Worm (Caenorhabditis elegans) whole organism, L4 larva: ENCODE measurements around the gene F46C5.1.

Experiments
- F10B5.3 ChIP-seq: sonication (generic microtip); optimal IDR thresholded peaks from 2 replicates; lab custom pipeline; 2016; ENCODE audit warnings: mild to moderate bottlenecking, missing genetic modification characterization, missing compliant biosample characterization
- F26F4.8 ChIP-seq: fragments of 200-800 bp; sonication (Bioruptor generic); conservative IDR thresholded peaks from 2 replicates; pipeline ENCODE4 v1.3.6; 2022; ENCODE audit warnings: missing genetic modification characterization, missing compliant biosample characterization
- F37D6.2 ChIP-seq: sonication (generic microtip); optimal IDR thresholded peaks from 2 replicates; lab custom pipeline; 2016; ENCODE audit warnings: mild to moderate bottlenecking, missing genetic modification characterization, missing compliant biosample characterization
- F44E2.7 ChIP-seq: fragments of 200-800 bp; sonication (Bioruptor generic); IDR thresholded peaks from 2 replicates; pipeline ENCODE4 v2.1.2; 2022; ENCODE audit warnings: missing genetic modification characterization, missing compliant biosample characterization
- F49E8.2 ChIP-seq: sonication (generic microtip); optimal IDR thresholded peaks from 2 replicates; lab custom pipeline; 2016; ENCODE audit warnings: missing compliant biosample characterization, mild to moderate bottlenecking, missing genetic modification characterization, borderline replicate concordance
- T20F7.1 ChIP-seq: fragments of 200-800 bp; sonication (Bioruptor generic); optimal IDR thresholded peaks from 2 replicates; lab custom pipeline; 2018; ENCODE audit warnings: mild to moderate bottlenecking, missing genetic modification characterization, missing compliant biosample characterization
- Y5F2A.4 ChIP-seq: fragments of 200-800 bp; sonication (Bioruptor generic); optimal IDR thresholded peaks from 2 replicates; lab custom pipeline; 2018; ENCODE audit warnings: mild to moderate bottlenecking, missing genetic modification characterization, missing compliant biosample characterization
- ZK337.2 ChIP-seq: fragments of 200-800 bp; sonication (Bioruptor generic); IDR thresholded peaks from 2 replicates; pipeline ENCODE4 v1.3.6; 2022; ENCODE audit warnings: missing genetic modification reagents, missing genetic modification characterization, missing compliant biosample characterization
- aha-1 ChIP-seq: fragments of 150-350 bp; peaks from one replicate; lab custom pipeline; 2014; ENCODE audit warnings: missing biosample characterization, missing genetic modification characterization
- attf-4 ChIP-seq: sonication (generic microtip); optimal IDR thresholded peaks from 3 replicates; lab custom pipeline; 2017; ENCODE audit warnings: missing biosample characterization, missing genetic modification characterization
- ceh-20 ChIP-seq: fragments of 200-800 bp; sonication (Bioruptor generic); IDR thresholded peaks from 2 replicates; pipeline ENCODE4 v1.3.6; 2022; ENCODE audit warnings: missing genetic modification reagents, missing genetic modification characterization, missing compliant biosample characterization
- ctbp-1 ChIP-seq: fragments of 200-800 bp; sonication (Bioruptor generic); IDR thresholded peaks from 2 replicates; pipeline ENCODE4 v1.3.6; 2022; ENCODE audit warnings: missing genetic modification reagents, missing genetic modification characterization, missing compliant biosample characterization
- daf-8 ChIP-seq: fragments of 200-800 bp; sonication (Bioruptor generic); IDR thresholded peaks from 2 replicates; pipeline ENCODE4 v1.3.6; 2022; ENCODE audit warnings: missing genetic modification characterization, missing compliant biosample characterization
- dmd-8 ChIP-seq: fragments of 200-800 bp; sonication (Bioruptor generic); IDR thresholded peaks from 2 replicates; pipeline ENCODE4 v1.3.6; 2022; ENCODE audit warnings: missing genetic modification characterization, missing compliant biosample characterization
- duxl-1 ChIP-seq: sonication (generic microtip); optimal IDR thresholded peaks from 2 replicates; lab custom pipeline; 2016; ENCODE audit warnings: mild to moderate bottlenecking, missing genetic modification characterization, moderate library complexity, missing compliant biosample characterization; ENCODE audit not compliant: poor library complexity
- egl-27 ChIP-seq: sonication (generic microtip); optimal IDR thresholded peaks from 3 replicates; lab custom pipeline; 2017; ENCODE audit warnings: missing biosample characterization, missing genetic modification reagents, missing genetic modification characterization
- egl-43 ChIP-seq: fragments of 200-800 bp; sonication (Bioruptor generic); IDR thresholded peaks from 2 replicates; pipeline ENCODE4 v1.3.6; 2022; ENCODE audit warnings: missing genetic modification reagents, missing genetic modification characterization, missing compliant biosample characterization
- fkh-10 ChIP-seq: fragments of 150-350 bp; optimal IDR thresholded peaks from 2 replicates; lab custom pipeline; 2014; ENCODE audit warnings: missing biosample characterization, missing genetic modification reagents, missing genetic modification characterization
- fos-1 ChIP-seq: fragments of 150-350 bp; optimal IDR thresholded peaks from 2 replicates; lab custom pipeline; 2014; ENCODE audit warnings: missing biosample characterization, missing genetic modification characterization
- gei-8 ChIP-seq: fragments of 200-800 bp; sonication (Bioruptor generic); optimal IDR thresholded peaks from 2 replicates; lab custom pipeline; 2018; ENCODE audit warnings: mild to moderate bottlenecking, missing genetic modification characterization, missing compliant biosample characterization
- lin-1 ChIP-seq: fragments of 200-800 bp; sonication (Bioruptor generic); IDR thresholded peaks from 2 replicates; pipeline ENCODE4 v1.3.6; 2022; ENCODE audit warnings: missing genetic modification reagents, missing genetic modification characterization, missing compliant biosample characterization
- lin-15B ChIP-seq: fragments of 150-350 bp; sonication (generic microtip); optimal IDR thresholded peaks from 3 replicates; lab custom pipeline; 2014; ENCODE audit warnings: missing biosample characterization, missing genetic modification characterization
- lin-38 ChIP-seq: fragments of 200-800 bp; sonication (Bioruptor generic); IDR thresholded peaks from 2 replicates; pipeline ENCODE4 v1.3.6; 2022; ENCODE audit warnings: missing genetic modification reagents, missing genetic modification characterization, missing compliant biosample characterization
- lin-39 ChIP-seq: fragments of 150-350 bp; optimal IDR thresholded peaks from 2 replicates; lab custom pipeline; 2014; ENCODE audit warnings: missing biosample characterization, missing genetic modification reagents, missing genetic modification characterization
- lsy-2 ChIP-seq, 2 experiments: fragments of 150-350 bp in 1 of 2; sonication (generic microtip) in 1 of 2; optimal IDR thresholded peaks; 2 replicates each; lab custom pipeline; 2014 to 2017; ENCODE audit warnings: missing biosample characterization in 2 of 2, missing genetic modification characterization in 2 of 2
- mdl-1 ChIP-seq, 2 experiments: fragments of 150-350 bp in 1 of 2; sonication (generic microtip) in 1 of 2; optimal IDR thresholded peaks; 2 replicates each; lab custom pipeline; 2014 to 2017; ENCODE audit warnings: missing biosample characterization in 2 of 2, missing genetic modification characterization in 2 of 2
- mdt-29 ChIP-seq: fragments of 200-800 bp; sonication (Bioruptor generic); IDR thresholded peaks from 2 replicates; pipeline ENCODE4 v1.3.6; 2022; ENCODE audit warnings: missing genetic modification reagents, missing genetic modification characterization, missing compliant biosample characterization
- mep-1 ChIP-seq: fragments of 150-350 bp; sonication (generic microtip); optimal IDR thresholded peaks from 3 replicates; lab custom pipeline; 2014; ENCODE audit warnings: missing biosample characterization, missing genetic modification characterization
- mxl-3 ChIP-seq: fragments of 200-800 bp; sonication (Bioruptor generic); optimal IDR thresholded peaks from 2 replicates; lab custom pipeline; 2018; ENCODE audit warnings: mild to moderate bottlenecking, missing genetic modification characterization, missing compliant biosample characterization
- nhr-10 ChIP-seq: fragments of 150-350 bp; optimal IDR thresholded peaks from 2 replicates; lab custom pipeline; 2014; ENCODE audit warnings: missing biosample characterization, missing genetic modification characterization
- nhr-102 ChIP-seq: sonication (generic microtip); optimal IDR thresholded peaks from 2 replicates; lab custom pipeline; 2016; ENCODE audit warnings: mild to moderate bottlenecking, missing genetic modification characterization, moderate library complexity, missing compliant biosample characterization
- nhr-11 ChIP-seq: fragments of 150-350 bp; optimal IDR thresholded peaks from 2 replicates; lab custom pipeline; 2014; ENCODE audit warnings: missing biosample characterization, missing genetic modification characterization
- nhr-237 ChIP-seq: sonication (generic microtip); optimal IDR thresholded peaks from 2 replicates; lab custom pipeline; 2017; ENCODE audit warnings: missing biosample characterization, missing genetic modification characterization
- nhr-25 ChIP-seq: sonication (generic microtip); optimal IDR thresholded peaks from 2 replicates; lab custom pipeline; 2017; ENCODE audit warnings: missing genetic modification characterization, mild to moderate bottlenecking, missing compliant biosample characterization, antibody characterized with exemption, moderate library complexity, borderline replicate concordance; ENCODE audit not compliant: insufficient read depth
- nhr-28 ChIP-seq: fragments of 150-350 bp; optimal IDR thresholded peaks from 2 replicates; lab custom pipeline; 2014; ENCODE audit warnings: missing biosample characterization, missing genetic modification characterization
- nhr-41 ChIP-seq: fragments of 200-800 bp; sonication (Bioruptor generic); IDR thresholded peaks from 2 replicates; pipeline ENCODE4 v1.3.6; 2022; ENCODE audit warnings: missing genetic modification reagents, missing genetic modification characterization, missing compliant biosample characterization
- nhr-42 ChIP-seq: fragments of 200-800 bp; sonication (Bioruptor generic); IDR thresholded peaks from 2 replicates; pipeline ENCODE4 v1.3.6; 2022; ENCODE audit warnings: missing genetic modification characterization, missing compliant biosample characterization
- nhr-48 ChIP-seq: sonication (generic microtip); optimal IDR thresholded peaks from 2 replicates; lab custom pipeline; 2016; ENCODE audit warnings: mild to moderate bottlenecking, missing genetic modification characterization, missing compliant biosample characterization
- nhr-76 ChIP-seq: fragments of 150-350 bp; optimal IDR thresholded peaks from 2 replicates; lab custom pipeline; 2014; ENCODE audit warnings: missing biosample characterization, missing genetic modification characterization
- nhr-77 ChIP-seq: fragments of 150-350 bp; optimal IDR thresholded peaks from 2 replicates; lab custom pipeline; 2014; ENCODE audit warnings: missing biosample characterization, missing genetic modification characterization
- pqm-1 ChIP-seq: sonication (generic microtip); optimal IDR thresholded peaks from 2 replicates; lab custom pipeline; 2017; ENCODE audit warnings: missing biosample characterization, missing genetic modification characterization
- rbr-2 ChIP-seq: sonication (generic microtip); optimal IDR thresholded peaks from 2 replicates; lab custom pipeline; 2016; ENCODE audit warnings: missing genotype, missing genetic modification characterization, missing compliant biosample characterization
- saeg-2 ChIP-seq: fragments of 200-800 bp; sonication (Bioruptor generic); IDR thresholded peaks from 2 replicates; pipeline ENCODE4 v1.3.6; 2022; ENCODE audit warnings: missing genetic modification reagents, missing genetic modification characterization, missing compliant biosample characterization
- set-16 ChIP-seq: fragments of 200-800 bp; sonication (Bioruptor generic); IDR thresholded peaks from 2 replicates; pipeline ENCODE4 v1.3.6; 2022; ENCODE audit warnings: missing genetic modification reagents, missing genetic modification characterization, missing compliant biosample characterization
- snpc-1.2 ChIP-seq: fragments of 200-800 bp; sonication (Bioruptor generic); IDR thresholded peaks from 2 replicates; pipeline ENCODE4 v1.3.6; 2022; ENCODE audit warnings: missing genetic modification reagents, missing genetic modification characterization, missing compliant biosample characterization
- snpc-4 ChIP-seq: fragments of 150-350 bp; optimal IDR thresholded peaks from 2 replicates; lab custom pipeline; 2014; ENCODE audit warnings: missing biosample characterization, missing genetic modification characterization
- tag-97 ChIP-seq: fragments of 200-800 bp; sonication (Bioruptor generic); IDR thresholded peaks from 2 replicates; pipeline ENCODE4 v1.3.6; 2022; ENCODE audit warnings: missing genetic modification characterization, missing compliant biosample characterization
- tra-1 ChIP-seq: fragments of 200-800 bp; sonication (Bioruptor generic); IDR thresholded peaks from 2 replicates; pipeline ENCODE4 v1.3.6; 2022; ENCODE audit warnings: missing genetic modification reagents, missing genetic modification characterization, missing compliant biosample characterization
- unc-130 ChIP-seq: sonication (generic microtip); optimal IDR thresholded peaks from 2 replicates; lab custom pipeline; 2016; ENCODE audit warnings: missing genetic modification reagents, missing genetic modification characterization, missing compliant biosample characterization
- unc-62 ChIP-seq, 3 experiments: fragments of 150-350 bp in 1 of 3; sonication (generic microtip); optimal IDR thresholded peaks in 2 of 3; peaks in 1 of 3; 1 replicate in 1 of 3; 2 replicates in 2 of 3; lab custom pipeline; 2014 to 2017; ENCODE audit warnings: missing biosample characterization in 3 of 3, missing genetic modification characterization in 3 of 3, missing genetic modification reagents in 3 of 3, missing genotype in 1 of 3
- vab-7 ChIP-seq: fragments of 200-800 bp; sonication (Bioruptor generic); IDR thresholded peaks from 2 replicates; pipeline ENCODE4 v1.3.6; 2022; ENCODE audit warnings: missing genetic modification reagents, missing genetic modification characterization, missing compliant biosample characterization
- zip-11 ChIP-seq: fragments of 200-800 bp; sonication (Bioruptor generic); IDR thresholded peaks from 2 replicates; pipeline ENCODE4 v1.3.6; 2022; ENCODE audit warnings: missing genetic modification characterization, missing compliant biosample characterization
- ztf-7 ChIP-seq: fragments of 150-350 bp; optimal IDR thresholded peaks from 2 replicates; lab custom pipeline; 2014; ENCODE audit warnings: missing biosample characterization, missing genetic modification characterization

Gene F46C5.1

ce11 chrII:8813659-8814058, 7.3 kb downstream of the F46C5.1 start (continued):
- no peak for TF ChIP-seq ctbp-1 (GFP tag; lab: Robert Waterston, UW)
- TF ChIP-seq nhr-76 (tag; lab: Kevin White, UChicago) = no peak
- TF ChIP-seq unc-130 (GFP tag; lab: Kevin White, UChicago) = no peak
- no peak for TF ChIP-seq rbr-2
- TF ChIP-seq pqm-1 (tag; lab: Kevin White, UChicago) = no peak
- TF ChIP-seq tag-97 (GFP tag; lab: Robert Waterston, UW) = no peak
- no peak for TF ChIP-seq F44E2.7 (GFP tag; lab: Robert Waterston, UW)
- TF ChIP-seq fos-1 (tag; lab: Kevin White, UChicago) = no peak
- TF ChIP-seq nhr-11 = peak; percentile 18
- TF ChIP-seq tra-1 (GFP tag; lab: Robert Waterston, UW) = no peak
- TF ChIP-seq lin-38 (GFP tag; lab: Robert Waterston, UW) = no peak
- TF ChIP-seq egl-43 = no peak
- TF ChIP-seq lin-15B (tag; lab: Kevin White, UChicago) = no peak
- peak; percentile 90 for TF ChIP-seq nhr-28 (tag; lab: Kevin White, UChicago)
- TF ChIP-seq F49E8.2 = no peak
- TF ChIP-seq set-16 (GFP tag; lab: Robert Waterston, UW) = no peak
- TF ChIP-seq egl-27 (tag; lab: Kevin White, UChicago) = no peak
- TF ChIP-seq lsy-2 (tag; optimal IDR thresholded peaks at IDR 0.05; lab: Kevin White, UChicago) = peak; percentile 7 to 50
- no peak for TF ChIP-seq ztf-7
- TF ChIP-seq daf-8 (GFP tag; lab: Robert Waterston, UW) = no peak
- TF ChIP-seq duxl-1 (tag; lab: Kevin White, UChicago) = no peak
- TF ChIP-seq vab-7 (GFP tag; lab: Robert Waterston, UW) = no peak
- TF ChIP-seq snpc-1.2 (GFP tag; lab: Robert Waterston, UW) = no peak
- TF ChIP-seq snpc-4 (tag; lab: Kevin White, UChicago) = no peak
- TF ChIP-seq attf-4 (tag; lab: Kevin White, UChicago) = no peak
- TF ChIP-seq lin-39 (tag; lab: Kevin White, UChicago) = no peak
- TF ChIP-seq nhr-237 = no peak
- TF ChIP-seq F10B5.3 (tag; lab: Kevin White, UChicago) = no peak
- no peak for TF ChIP-seq lin-1 (GFP tag; lab: Robert Waterston, UW)
- peak in 1 of 2 experiments; percentile 79 for TF ChIP-seq mdl-1 (tag; optimal IDR thresholded peaks at IDR 0.05; lab: Kevin White, UChicago)
- peak; percentile 92 for TF ChIP-seq aha-1 (tag; lab: Kevin White, UChicago)
- TF ChIP-seq mdt-29 (GFP tag; lab: Robert Waterston, UW) = no peak
- TF ChIP-seq nhr-77 (tag; lab: Kevin White, UChicago) = no peak
- peak; percentile 86 for TF ChIP-seq nhr-10 (tag; lab: Kevin White, UChicago)
- TF ChIP-seq T20F7.1 (GFP tag; lab: Kevin White, UChicago) = no peak
- no peak for TF ChIP-seq nhr-102 (tag; lab: Kevin White, UChicago)
- no peak for TF ChIP-seq Y5F2A.4 (GFP tag; lab: Kevin White, UChicago)
- TF ChIP-seq mep-1 = no peak
- no peak for TF ChIP-seq gei-8 (GFP tag; lab: Kevin White, UChicago)
- peak in 1 of 2 experiments; percentile 100 for TF ChIP-seq unc-62 (GFP tag; optimal IDR thresholded peaks at IDR 0.05 in 1 of 2; lab: Kevin White, UChicago)
- no peak for TF ChIP-seq unc-62 (tag; optimal IDR thresholded peaks at IDR 0.05; lab: Kevin White, UChicago)
- TF ChIP-seq nhr-41 (GFP tag; lab: Robert Waterston, UW) = no peak
- 0 out of 2 replicates have a peak, but pooled peaks have one; percentile 21 for TF ChIP-seq ceh-20
- no peak for TF ChIP-seq nhr-42 (GFP tag; lab: Robert Waterston, UW)
- no peak for TF ChIP-seq saeg-2
- TF ChIP-seq ZK337.2 (GFP tag; lab: Robert Waterston, UW) = no peak
- no peak for TF ChIP-seq F26F4.8 (GFP tag; lab: Robert Waterston, UW)
- no peak for TF ChIP-seq dmd-8 (GFP tag; lab: Robert Waterston, UW)
- TF ChIP-seq fkh-10 (GFP tag; lab: Kevin White, UChicago) = no peak
- TF ChIP-seq nhr-48 = peak; percentile 97
- no peak for TF ChIP-seq mxl-3 (GFP tag; lab: Kevin White, UChicago)
- TF ChIP-seq F37D6.2 (tag; lab: Kevin White, UChicago) = no peak
- no peak for TF ChIP-seq zip-11 (GFP tag; lab: Robert Waterston, UW)
- TF ChIP-seq nhr-25 (tag; lab: Kevin White, UChicago) = no peak
